Fruit fly (Drosophila melanogaster): ENCODE results near the gene CG16700.
A peak's percentile ranks its signal among the peaks of the same experiment; 100 is the strongest.

CG16700 gene

DNA sequence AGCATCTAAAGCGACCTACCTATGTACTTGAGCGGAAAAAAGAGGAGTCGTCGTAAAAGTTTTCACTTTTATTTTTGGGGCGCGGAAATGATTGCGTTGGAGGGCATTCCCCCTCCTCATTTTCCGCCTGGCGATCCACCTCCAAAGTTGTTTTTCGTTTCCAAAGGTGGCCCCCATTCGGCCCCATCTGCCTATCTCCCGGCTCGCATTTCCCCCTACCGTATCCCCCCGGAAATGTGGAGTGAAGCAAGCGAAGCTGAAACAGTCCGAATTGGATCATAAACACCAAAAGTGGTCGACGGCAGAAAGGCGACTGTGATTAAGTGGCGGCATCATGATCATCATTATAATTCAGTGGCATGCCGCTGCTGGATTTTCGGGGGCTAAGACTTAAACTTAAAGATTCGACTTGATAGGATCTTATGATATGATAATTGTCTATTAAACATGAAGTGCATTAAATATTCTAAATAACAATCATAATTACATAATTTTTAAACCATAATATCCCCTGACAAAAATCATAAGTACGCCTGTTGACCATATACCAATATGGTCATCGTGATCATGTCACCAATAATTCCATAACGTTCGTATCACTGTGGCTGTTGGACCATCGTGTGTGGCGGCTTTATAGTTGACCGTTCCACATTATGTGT, 32.0 kb downstream of the CG16700 start (continued):
- TF ChIP-seq CG12391 (tag; optimal IDR thresholded peaks at IDR 0.05) (peak; percentile 78), MBD-R2 (GFP tag; IDR thresholded peaks at IDR 0.05) (peak; percentile 41; the same call in 1 of the 2 replicates), dmrt11E (tag; optimal IDR thresholded peaks at IDR 0.05) (peak; percentile 33), CG11247 (GFP tag; IDR thresholded peaks at IDR 0.05) (peak; percentile 66; the same call in 1 of the 2 replicates), Oaz (GFP tag; IDR thresholded peaks at IDR 0.05) (peak; percentile 61), sens-2 (GFP tag; IDR thresholded peaks at IDR 0.05) (peak; percentile 72), CG4617 (GFP tag; optimal IDR thresholded peaks at IDR 0.05; ENCODE audit: borderline replicate concordance) (no peak), Nf-YA (GFP tag; IDR thresholded peaks at IDR 0.05) (peak; percentile 52), Pdp1 (GFP tag; optimal IDR thresholded peaks at IDR 0.05) (peak; percentile 67 to 73), danr (GFP tag; IDR thresholded peaks at IDR 0.05) (0 out of 2 replicates have a peak, but pooled peaks have one; percentile 21), gfzf (GFP tag; optimal IDR thresholded peaks at IDR 0.05) (no peak), tx (GFP tag; optimal IDR thresholded peaks at IDR 0.05) (peak; percentile 23), scrt (GFP tag; optimal IDR thresholded peaks at IDR 0.05) (peak; percentile 42), Hr3 (GFP tag; optimal IDR thresholded peaks at IDR 0.05) (peak; percentile 76), rib (GFP tag; IDR thresholded peaks at IDR 0.05) (no peak), CG16779 (GFP tag; IDR thresholded peaks at IDR 0.05) (peak; percentile 47; the same call in 1 of the 2 replicates), luna (GFP tag; optimal IDR thresholded peaks at IDR 0.05) (no peak), CG1792 (GFP tag; optimal IDR thresholded peaks at IDR 0.05) (peak; percentile 14), sug (tag; optimal IDR thresholded peaks at IDR 0.05) (peak; percentile 22), BtbVII (GFP tag; optimal IDR thresholded peaks at IDR 0.05) (peak; percentile 64), ftz-f1 (GFP tag; optimal IDR thresholded peaks at IDR 0.05) (no peak), CG14860 (GFP tag; IDR thresholded peaks at IDR 0.05; ENCODE audit: partially characterized antibody) (no peak), B-H1 (GFP tag; IDR thresholded peaks at IDR 0.05) (peak; percentile 50), sna (GFP tag; IDR thresholded peaks at IDR 0.05; ENCODE audit: partially characterized antibody) (no peak), CG34224 (GFP tag; IDR thresholded peaks at IDR 0.05; ENCODE audit: partially characterized antibody) (no peak), E2f1 (GFP tag; IDR thresholded peaks at IDR 0.05) (peak; percentile 74), Rfx (GFP tag; IDR thresholded peaks at IDR 0.05) (peak; percentile 85), abd-A (tag; optimal IDR thresholded peaks at IDR 0.05) (no peak), CG12299 (tag; optimal IDR thresholded peaks at IDR 0.05) (peak; percentile 58), nau (GFP tag; optimal IDR thresholded peaks at IDR 0.05) (peak; percentile 62), cg (GFP tag; optimal IDR thresholded peaks at IDR 0.05) (no peak), sim (GFP tag; IDR thresholded peaks at IDR 0.05) (no peak), hkb (optimal IDR thresholded peaks at IDR 0.05) (no peak), hkb (GFP tag; IDR thresholded peaks at IDR 0.05) (peak; percentile 79), CG3726 (GFP tag; IDR thresholded peaks at IDR 0.05) (peak; percentile 50; the same call in 1 of the 3 replicates), chm (GFP tag; IDR thresholded peaks at IDR 0.05) (peak; percentile 59), Tbp (GFP tag; optimal IDR thresholded peaks at IDR 0.05) (no peak), nerfin-1 (tag; optimal IDR thresholded peaks at IDR 0.05) (peak; percentile 56), CG18476 (GFP tag; optimal IDR thresholded peaks at IDR 0.05) (peak; percentile 22), Nf-YC (tag; optimal IDR thresholded peaks at IDR 0.05) (no peak), br (optimal IDR thresholded peaks at IDR 0.05) (no peak), lilli (GFP tag; optimal IDR thresholded peaks at IDR 0.05) (peak; percentile 73), CG8478 (optimal IDR thresholded peaks at IDR 0.05) (no peak), CG4854 (GFP tag; optimal IDR thresholded peaks at IDR 0.05) (peak; percentile 44), tio (GFP tag; optimal IDR thresholded peaks at IDR 0.05) (peak; percentile 15), CG11723 (GFP tag; optimal IDR thresholded peaks at IDR 0.05) (peak; percentile 44), Blimp-1 (GFP tag; optimal IDR thresholded peaks at IDR 0.05) (peak; percentile 66), ham (GFP tag; IDR thresholded peaks at IDR 0.05) (no peak), Hmr (GFP tag; optimal IDR thresholded peaks at IDR 0.05) (peak; percentile 78), TFAM (GFP tag; optimal IDR thresholded peaks at IDR 0.05) (peak; percentile 0), Bdp1 (GFP tag; optimal IDR thresholded peaks at IDR 0.05) (no peak)
